Fruit fly (Drosophila melanogaster): ENCODE results near the gene mud.
A peak's percentile ranks its signal among the peaks of the same experiment; 100 is the strongest.

mud gene

dm6 chrX:14233843-14234337, 13.6 kb upstream of the mud start, which contains the start of gene CG42271 (continued):
- TF ChIP-seq Six4 (GFP tag; optimal IDR thresholded peaks at IDR 0.05) (no peak), run (tag; optimal IDR thresholded peaks at IDR 0.05) (no peak), Gug (GFP tag; IDR thresholded peaks at IDR 0.05) (no peak; the same call in 3 of the 4 replicates), trh (GFP tag; optimal IDR thresholded peaks at IDR 0.05) (no peak), CG12659 (GFP tag; optimal IDR thresholded peaks at IDR 0.05) (peak; percentile 79), CG10654 (GFP tag; optimal IDR thresholded peaks at IDR 0.05) (no peak), CG11247 (GFP tag; IDR thresholded peaks at IDR 0.05) (no peak), pros (GFP tag; optimal IDR thresholded peaks at IDR 0.05) (no peak), usp (GFP tag; optimal IDR thresholded peaks at IDR 0.05) (no peak), row (GFP tag; IDR thresholded peaks at IDR 0.05) (peak; percentile 92), CG3838 (GFP tag; optimal IDR thresholded peaks at IDR 0.05) (no peak), NfI (GFP tag; optimal IDR thresholded peaks at IDR 0.05) (peak; percentile 61), Ptx1 (GFP tag; IDR thresholded peaks at IDR 0.05) (peak; percentile 30; the same call in 1 of the 2 replicates), slp2 (GFP tag; optimal IDR thresholded peaks at IDR 0.05) (no peak), fd96Cb (tag; optimal IDR thresholded peaks at IDR 0.05) (peak; percentile 16), cwo (GFP tag; optimal IDR thresholded peaks at IDR 0.05) (no peak), cas (GFP tag; IDR thresholded peaks at IDR 0.05) (no peak), Rfx (GFP tag; IDR thresholded peaks at IDR 0.05) (peak; percentile 50; the same call in 1 of the 2 replicates), jing (GFP tag; optimal IDR thresholded peaks at IDR 0.05) (no peak), TFAM (GFP tag; optimal IDR thresholded peaks at IDR 0.05) (no peak), sens-2 (GFP tag; IDR thresholded peaks at IDR 0.05) (no peak), CG12391 (tag; optimal IDR thresholded peaks at IDR 0.05) (peak; percentile 65), dmrt11E (tag; optimal IDR thresholded peaks at IDR 0.05) (peak; percentile 53), CG31388 (GFP tag; optimal IDR thresholded peaks at IDR 0.05) (no peak), Dll (GFP tag; IDR thresholded peaks at IDR 0.05; ENCODE audit: partially characterized antibody) (peak; percentile 97), ATbp (GFP tag; optimal IDR thresholded peaks at IDR 0.05) (no peak), ap (GFP tag; IDR thresholded peaks at IDR 0.05) (no peak), CG5953 (GFP tag; IDR thresholded peaks at IDR 0.05) (no peak), CG11560 (tag; IDR thresholded peaks at IDR 0.05) (no peak), zen (tag; optimal IDR thresholded peaks at IDR 0.05) (peak; percentile 53), D19A (tag; optimal IDR thresholded peaks at IDR 0.05) (no peak), Chrac-16 (GFP tag; optimal IDR thresholded peaks at IDR 0.05) (peak; percentile 37), hth (optimal IDR thresholded peaks at IDR 0.05) (no peak), CG15073 (GFP tag; optimal IDR thresholded peaks at IDR 0.05) (no peak), NC2α (GFP tag; optimal IDR thresholded peaks at IDR 0.05) (no peak), CG30403 (GFP tag; optimal IDR thresholded peaks at IDR 0.05) (peak; percentile 43), klu (GFP tag; IDR thresholded peaks at IDR 0.05) (no peak), lmd (GFP tag; IDR thresholded peaks at IDR 0.05) (peak; percentile 23; the same call in 1 of the 2 replicates), BtbVII (GFP tag; optimal IDR thresholded peaks at IDR 0.05) (peak; percentile 3), Hr39 (optimal IDR thresholded peaks at IDR 0.05) (no peak), Aef1 (GFP tag; IDR thresholded peaks at IDR 0.05) (no peak), CG17361 (GFP tag; IDR thresholded peaks at IDR 0.05) (peak; percentile 77), CG16863 (GFP tag; optimal IDR thresholded peaks at IDR 0.05) (no peak), Stat92E (GFP tag; optimal IDR thresholded peaks at IDR 0.05) (no peak), NK7.1 (GFP tag; optimal IDR thresholded peaks at IDR 0.05) (no peak), Adf1 (GFP tag; IDR thresholded peaks at IDR 0.05) (peak; percentile 25; the same call in 1 of the 2 replicates), dati (GFP tag; IDR thresholded peaks at IDR 0.05) (no peak), CG13894 (tag; optimal IDR thresholded peaks at IDR 0.05) (no peak), CG10147 (GFP tag; optimal IDR thresholded peaks at IDR 0.05) (peak; percentile 21), Taf1 (GFP tag; IDR thresholded peaks at IDR 0.05) (no peak), pan (optimal IDR thresholded peaks at IDR 0.05) (no peak), pan (GFP tag; optimal IDR thresholded peaks at IDR 0.05 in 1 of 2, IDR thresholded peaks at IDR 0.05 in 1 of 2) (peak in 1 of 2 experiments; percentile 6), gsb (GFP tag; IDR thresholded peaks at IDR 0.05) (no peak)

Measured in whole organism, embryonic.